Fruit fly (Drosophila melanogaster) whole organism, embryonic: Measurements from ENCODE around the gene RpL35A.
A peak's percentile ranks its signal among the peaks of the same experiment; 100 is the strongest.

Source experiments
- Atf-2 ChIP-seq: fragments of 200-800 bp; sonication (Bioruptor generic); optimal IDR thresholded peaks from 2 replicates; lab custom pipeline; 2016; ENCODE audit warnings: missing biosample characterization, missing genetic modification characterization
- B-H2 ChIP-seq: fragments of 200-800 bp; sonication (Bioruptor generic); optimal IDR thresholded peaks from 2 replicates; lab custom pipeline; 2018; ENCODE audit warnings: missing biosample characterization, mild to moderate bottlenecking, missing genetic modification characterization
- CG10654 ChIP-seq: fragments of 200-800 bp; sonication (Bioruptor generic); optimal IDR thresholded peaks from 2 replicates; lab custom pipeline; 2016; ENCODE audit warnings: missing biosample characterization, missing genetic modification characterization
- CG15073 ChIP-seq: fragments of 200-800 bp; sonication (Bioruptor generic); optimal IDR thresholded peaks from 2 replicates; lab custom pipeline; 2016; ENCODE audit warnings: missing biosample characterization, missing genetic modification characterization
- CG15514 ChIP-seq: fragments of 200-800 bp; sonication (Bioruptor generic); optimal IDR thresholded peaks from 3 replicates; lab custom pipeline; 2017; ENCODE audit warnings: missing biosample characterization, missing genetic modification characterization, mild to moderate bottlenecking, moderate library complexity, missing genetic modification reagents
- CG17385 ChIP-seq: fragments of 200-800 bp; sonication (Bioruptor generic); optimal IDR thresholded peaks from 3 replicates; lab custom pipeline; 2018; ENCODE audit warnings: missing biosample characterization, mild to moderate bottlenecking, missing genetic modification characterization
- CG17568 ChIP-seq: fragments of 200-800 bp; sonication (Bioruptor generic); optimal IDR thresholded peaks from 2 replicates; lab custom pipeline; 2018; ENCODE audit warnings: missing biosample characterization, mild to moderate bottlenecking, missing genetic modification characterization, moderate library complexity
- CG17829 ChIP-seq: fragments of 200-800 bp; optimal IDR thresholded peaks from 2 replicates; lab custom pipeline; 2019; ENCODE audit warnings: missing biosample characterization, mild to moderate bottlenecking, missing genetic modification characterization, moderate library complexity
- CG1832 ChIP-seq: fragments of 200-800 bp; sonication (Bioruptor generic); optimal IDR thresholded peaks from 2 replicates; lab custom pipeline; 2017; ENCODE audit warnings: missing biosample characterization, mild to moderate bottlenecking, missing genetic modification characterization, inconsistent platforms
- CG30403 ChIP-seq: fragments of 200-800 bp; sonication (Bioruptor generic); optimal IDR thresholded peaks from 3 replicates; lab custom pipeline; 2016; ENCODE audit warnings: missing biosample characterization, missing genetic modification characterization
- CG31365 ChIP-seq: fragments of 200-800 bp; sonication (Bioruptor generic); optimal IDR thresholded peaks from 2 replicates; lab custom pipeline; 2018; ENCODE audit warnings: missing biosample characterization, mild to moderate bottlenecking, missing genetic modification characterization
- CG33213 ChIP-seq: fragments of 200-800 bp; sonication (Bioruptor generic); optimal IDR thresholded peaks from 3 replicates; lab custom pipeline; 2016; ENCODE audit warnings: missing biosample characterization, missing genetic modification characterization
- CG3726 ChIP-seq: fragments of 200-800 bp; sonication (Bioruptor generic); IDR thresholded peaks from 3 replicates; pipeline ENCODE4, ENCODE4 v1.3.6; 2022; ENCODE audit warnings: missing biosample characterization, missing genetic modification characterization
- CG4360 ChIP-seq: fragments of 200-800 bp; sonication (Bioruptor generic); IDR thresholded peaks from 2 replicates; pipeline ENCODE4 v1.3.6; 2022; ENCODE audit warnings: missing biosample characterization, missing genetic modification characterization
- CG5245 ChIP-seq: fragments of 200-800 bp; sonication (Bioruptor generic); optimal IDR thresholded peaks from 3 replicates; lab custom pipeline; 2016; ENCODE audit warnings: missing biosample characterization, missing genetic modification characterization
- CG7271 ChIP-seq: fragments of 200-800 bp; sonication (Bioruptor generic); optimal IDR thresholded peaks from 2 replicates; lab custom pipeline; 2018; ENCODE audit warnings: missing biosample characterization, mild to moderate bottlenecking, missing genetic modification characterization, moderate library complexity
- CG7839 ChIP-seq: fragments of 200-800 bp; sonication (Bioruptor generic); optimal IDR thresholded peaks from 3 replicates; lab custom pipeline; 2018; ENCODE audit warnings: missing biosample characterization, mild to moderate bottlenecking, missing genetic modification characterization, moderate library complexity
- CG7963 ChIP-seq: fragments of 200-800 bp; sonication (Bioruptor generic); IDR thresholded peaks from 3 replicates; pipeline ENCODE4 v1.3.6; 2022; ENCODE audit warnings: missing biosample characterization, missing genetic modification characterization; ENCODE audit not compliant: partially characterized antibody
- CG8388 ChIP-seq: fragments of 200-800 bp; sonication (Bioruptor generic); optimal IDR thresholded peaks from 2 replicates; lab custom pipeline; 2019; ENCODE audit warnings: missing biosample characterization, mild to moderate bottlenecking, missing genetic modification characterization, moderate library complexity
- CG8924 ChIP-seq: fragments of 200-800 bp; optimal IDR thresholded peaks from 3 replicates; lab custom pipeline; 2019; ENCODE audit warnings: missing biosample characterization, mild to moderate bottlenecking, missing genetic modification characterization, moderate library complexity
- CG9797 ChIP-seq: fragments of 200-800 bp; sonication (Bioruptor generic); optimal IDR thresholded peaks from 3 replicates; lab custom pipeline; 2018; ENCODE audit warnings: missing biosample characterization, mild to moderate bottlenecking, missing genetic modification characterization
- D19B ChIP-seq: fragments of 200-800 bp; sonication (Bioruptor generic); optimal IDR thresholded peaks from 2 replicates; lab custom pipeline; 2017; ENCODE audit warnings: missing biosample characterization, mild to moderate bottlenecking, missing genetic modification characterization
- Dad ChIP-seq: fragments of 200-800 bp; sonication (Bioruptor generic); optimal IDR thresholded peaks from 3 replicates; lab custom pipeline; 2016; ENCODE audit warnings: missing biosample characterization, missing genetic modification characterization
- E2f1 ChIP-seq: fragments of 200-800 bp; sonication (Bioruptor generic); IDR thresholded peaks from 2 replicates; pipeline ENCODE4 v1.3.6; 2022; ENCODE audit warnings: missing biosample characterization, missing genetic modification characterization
- Fer1 ChIP-seq: fragments of 200-800 bp; sonication (Bioruptor generic); optimal IDR thresholded peaks from 2 replicates; lab custom pipeline; 2017; ENCODE audit warnings: missing biosample characterization, mild to moderate bottlenecking, missing genetic modification characterization
- MESR4 ChIP-seq: fragments of 200-800 bp; sonication (Bioruptor generic); optimal IDR thresholded peaks from 2 replicates; lab custom pipeline; 2018; ENCODE audit warnings: missing biosample characterization, mild to moderate bottlenecking, missing genetic modification characterization, moderate library complexity
- Myb ChIP-seq: fragments of 200-800 bp; sonication (Bioruptor generic); optimal IDR thresholded peaks from 2 replicates; lab custom pipeline; 2016; ENCODE audit warnings: missing biosample characterization, missing genetic modification characterization
- Nf-YB ChIP-seq: fragments of 200-800 bp; sonication (Bioruptor generic); optimal IDR thresholded peaks from 3 replicates; lab custom pipeline; 2019; ENCODE audit warnings: missing biosample characterization, mild to moderate bottlenecking, missing genetic modification characterization, moderate library complexity
- Optix ChIP-seq: fragments of 200-800 bp; sonication (Bioruptor generic); IDR thresholded peaks from 3 replicates; pipeline ENCODE4 v1.3.6; 2022; ENCODE audit warnings: missing biosample characterization, missing genetic modification characterization
- Trl ChIP-seq, 3 experiments: fragments of >200 bp in 2 of 3; fragments of 200-800 bp in 1 of 3; sonication (Bioruptor generic) in 1 of 3; optimal IDR thresholded peaks; 2 replicates in 1 of 3; 3 replicates in 2 of 3; lab custom pipeline; 2016 to 2017; ENCODE audit warnings: missing biosample characterization in 1 of 3, missing genetic modification characterization in 1 of 3
- Usf ChIP-seq: fragments of 200-800 bp; sonication (Bioruptor generic); optimal IDR thresholded peaks from 2 replicates; lab custom pipeline; 2017; ENCODE audit warnings: missing genotype, missing biosample characterization, missing genetic modification characterization
- aop ChIP-seq: fragments of 200-800 bp; sonication (Bioruptor generic); IDR thresholded peaks from 2 replicates; pipeline ENCODE4 v1.3.6; 2022; ENCODE audit warnings: missing biosample characterization, missing genetic modification characterization
- bcd ChIP-seq: fragments of 200-800 bp; sonication (Bioruptor generic); optimal IDR thresholded peaks from 2 replicates; lab custom pipeline; 2017; ENCODE audit warnings: missing biosample characterization, mild to moderate bottlenecking, missing genetic modification characterization
- chif ChIP-seq, 2 experiments: fragments of 200-800 bp; sonication (Bioruptor generic); optimal IDR thresholded peaks; 3 replicates each; lab custom pipeline; 2016; ENCODE audit warnings: missing biosample characterization in 2 of 2, missing genetic modification characterization in 2 of 2
- ci ChIP-seq: fragments of 200-800 bp; sonication (Bioruptor generic); IDR thresholded peaks from 3 replicates; pipeline ENCODE4 v1.3.6; 2022; ENCODE audit warnings: missing biosample characterization, missing genetic modification characterization
- cwo ChIP-seq: fragments of 200-800 bp; sonication (Bioruptor generic); optimal IDR thresholded peaks from 3 replicates; lab custom pipeline; 2017; ENCODE audit warnings: missing biosample characterization, missing genetic modification characterization, mild to moderate bottlenecking, moderate library complexity, missing genetic modification reagents
- dm ChIP-seq: fragments of 200-800 bp; sonication (Bioruptor generic); optimal IDR thresholded peaks from 3 replicates; lab custom pipeline; 2016; ENCODE audit warnings: missing biosample characterization, missing genetic modification characterization
- en ChIP-seq: fragments of 200-800 bp; sonication (Bioruptor generic); optimal IDR thresholded peaks from 2 replicates; lab custom pipeline; 2016; ENCODE audit warnings: missing biosample characterization, missing genetic modification characterization
- fd64A ChIP-seq: fragments of 200-800 bp; sonication (Bioruptor generic); optimal IDR thresholded peaks from 3 replicates; lab custom pipeline; 2018; ENCODE audit warnings: missing biosample characterization, mild to moderate bottlenecking, missing genetic modification characterization
- h ChIP-seq: fragments of >200 bp; optimal IDR thresholded peaks from 2 replicates; lab custom pipeline; 2017
- kah ChIP-seq: fragments of 200-800 bp; sonication (Bioruptor generic); optimal IDR thresholded peaks from 2 replicates; lab custom pipeline; 2018; ENCODE audit warnings: missing biosample characterization, mild to moderate bottlenecking, missing genetic modification characterization
- lab ChIP-seq: fragments of 200-800 bp; sonication (Bioruptor generic); optimal IDR thresholded peaks from 3 replicates; lab custom pipeline; 2017; ENCODE audit warnings: missing biosample characterization, missing genetic modification characterization, mild to moderate bottlenecking, moderate library complexity, missing genetic modification reagents
- mirr ChIP-seq: fragments of 200-800 bp; sonication (Bioruptor generic); optimal IDR thresholded peaks from 3 replicates; lab custom pipeline; 2018; ENCODE audit warnings: missing biosample characterization, mild to moderate bottlenecking, missing genetic modification characterization
- nerfin-2 ChIP-seq: fragments of 200-800 bp; sonication (Bioruptor generic); IDR thresholded peaks from 2 replicates; pipeline ENCODE4 v1.3.6; 2022; ENCODE audit warnings: missing biosample characterization, missing genetic modification characterization; ENCODE audit not compliant: partially characterized antibody
- pum ChIP-seq: fragments of 200-800 bp; sonication (Bioruptor generic); optimal IDR thresholded peaks from 2 replicates; lab custom pipeline; 2016; ENCODE audit warnings: missing biosample characterization, missing genetic modification characterization
- sd ChIP-seq: fragments of 200-800 bp; sonication (Bioruptor generic); optimal IDR thresholded peaks from 3 replicates; lab custom pipeline; 2018; ENCODE audit warnings: missing biosample characterization, mild to moderate bottlenecking, missing genetic modification characterization, moderate library complexity
- sna ChIP-seq: fragments of 200-800 bp; sonication (Bioruptor generic); IDR thresholded peaks from 2 replicates; pipeline ENCODE4 v1.3.6; 2022; ENCODE audit warnings: missing biosample characterization, missing genetic modification characterization; ENCODE audit not compliant: partially characterized antibody
- wek ChIP-seq: fragments of 200-800 bp; sonication (Bioruptor generic); optimal IDR thresholded peaks from 3 replicates; lab custom pipeline; 2018; ENCODE audit warnings: missing biosample characterization, mild to moderate bottlenecking, missing genetic modification characterization, moderate library complexity
- zfh1 ChIP-seq: fragments of 200-800 bp; sonication (Bioruptor generic); IDR thresholded peaks from 3 replicates; pipeline ENCODE4 v1.3.6; 2022; ENCODE audit warnings: missing biosample characterization, missing genetic modification characterization

The RpL35A gene

dm6 chr3R:5483488-5484109, 16.7 kb upstream of the RpL35A start, which contains the start of gene ksr (continued):
- no peak for TF ChIP-seq cwo
- no peak for TF ChIP-seq CG5245
- TF ChIP-seq mirr (GFP tag; lab: Kevin White, UChicago) = no peak
- TF ChIP-seq Trl (optimal IDR thresholded peaks at IDR 0.05; lab: Kevin White, UChicago) = no peak
- no peak for TF ChIP-seq Trl (GFP tag; optimal IDR thresholded peaks at IDR 0.05; lab: Kevin White, UChicago)
- TF ChIP-seq sd (tag; lab: Kevin White, UChicago) = no peak
- no peak for TF ChIP-seq aop (GFP tag; lab: Robert Waterston, UW)
- no peak for TF ChIP-seq kah (GFP tag; lab: Kevin White, UChicago)
- no peak for TF ChIP-seq CG3726 (GFP tag; lab: Robert Waterston, UW)
- no peak for TF ChIP-seq B-H2 (GFP tag; lab: Kevin White, UChicago)
- no peak for TF ChIP-seq D19B (GFP tag; lab: Kevin White, UChicago)
- TF ChIP-seq CG15514 = peak; percentile 19
- peak; percentile 5 for TF ChIP-seq CG33213 (GFP tag; lab: Kevin White, UChicago)
- TF ChIP-seq CG7839 = no peak
- no peak for TF ChIP-seq CG17568 (GFP tag; lab: Kevin White, UChicago)
- no peak for TF ChIP-seq Dad (GFP tag; lab: Kevin White, UChicago)
- TF ChIP-seq CG9797 (GFP tag; lab: Kevin White, UChicago) = peak; percentile 55
- TF ChIP-seq zfh1 = no peak
- peak; percentile 14; the same call in 1 of the 2 replicates for TF ChIP-seq sna
- no peak for TF ChIP-seq h (lab: Kevin White, UChicago)
- TF ChIP-seq fd64A (GFP tag; lab: Kevin White, UChicago) = no peak
- peak; percentile 38; the same call in 1 of the 3 replicates for TF ChIP-seq ci
- TF ChIP-seq Atf-2 (GFP tag; lab: Kevin White, UChicago) = no peak
- TF ChIP-seq MESR4 (GFP tag; lab: Kevin White, UChicago) = peak; percentile 98
- TF ChIP-seq CG17385 (GFP tag; lab: Kevin White, UChicago) = no peak
- TF ChIP-seq CG7271 = no peak
- no peak for TF ChIP-seq lab (GFP tag; lab: Kevin White, UChicago)
- no peak for TF ChIP-seq nerfin-2
- no peak for TF ChIP-seq Optix (GFP tag; lab: Robert Waterston, UW)
- peak; percentile 28 for TF ChIP-seq Fer1
- no peak for TF ChIP-seq bcd (GFP tag; lab: Kevin White, UChicago)
- no peak for TF ChIP-seq E2f1
- no peak for TF ChIP-seq CG15073 (GFP tag; lab: Kevin White, UChicago)
- TF ChIP-seq pum (GFP tag; lab: Kevin White, UChicago) = no peak
- TF ChIP-seq Nf-YB = no peak
- TF ChIP-seq CG31365 = no peak
- peak; percentile 31 for TF ChIP-seq CG30403 (GFP tag; lab: Kevin White, UChicago)
- TF ChIP-seq CG4360 = peak; percentile 27; the same call in 1 of the 2 replicates
- no peak for TF ChIP-seq CG10654
- no peak for TF ChIP-seq Usf (GFP tag; lab: Kevin White, UChicago)
- no peak for TF ChIP-seq dm
- no peak for TF ChIP-seq chif (GFP tag; optimal IDR thresholded peaks at IDR 0.05; lab: Kevin White, UChicago)
- TF ChIP-seq CG17829 (tag; lab: Kevin White, UChicago) = peak; percentile 64
- TF ChIP-seq CG8388 (GFP tag; lab: Kevin White, UChicago) = no peak
- TF ChIP-seq CG1832 (GFP tag; lab: Kevin White, UChicago) = no peak
- TF ChIP-seq wek = peak; percentile 90
- TF ChIP-seq CG7963 (GFP tag; lab: Robert Waterston, UW) = 0 out of 3 replicates have a peak, but pooled peaks have one; percentile 6
- TF ChIP-seq CG8924 (tag; lab: Kevin White, UChicago) = peak; percentile 50
- TF ChIP-seq en (GFP tag; lab: Kevin White, UChicago) = no peak
- TF ChIP-seq Myb (GFP tag; lab: Kevin White, UChicago) = no peak
